Worm (Caenorhabditis elegans) whole organism, mixed stage, embryonic: Measurements from ENCODE around the gene F32H5.1.

Experiments
- ces-1 ChIP-seq: fragments of 150-350 bp; optimal IDR thresholded peaks from 2 replicates; lab custom pipeline; 2014; ENCODE audit warnings: missing biosample characterization, missing genetic modification reagents, missing genetic modification characterization
- elt-3 ChIP-seq: fragments of 150-350 bp; optimal IDR thresholded peaks from 2 replicates; lab custom pipeline; 2014; ENCODE audit warnings: missing biosample characterization, missing genetic modification characterization
- unc-62 ChIP-seq: fragments of 150-350 bp; optimal IDR thresholded peaks from 2 replicates; lab custom pipeline; 2014; ENCODE audit warnings: missing biosample characterization, missing genetic modification reagents, missing genetic modification characterization

DNA sequence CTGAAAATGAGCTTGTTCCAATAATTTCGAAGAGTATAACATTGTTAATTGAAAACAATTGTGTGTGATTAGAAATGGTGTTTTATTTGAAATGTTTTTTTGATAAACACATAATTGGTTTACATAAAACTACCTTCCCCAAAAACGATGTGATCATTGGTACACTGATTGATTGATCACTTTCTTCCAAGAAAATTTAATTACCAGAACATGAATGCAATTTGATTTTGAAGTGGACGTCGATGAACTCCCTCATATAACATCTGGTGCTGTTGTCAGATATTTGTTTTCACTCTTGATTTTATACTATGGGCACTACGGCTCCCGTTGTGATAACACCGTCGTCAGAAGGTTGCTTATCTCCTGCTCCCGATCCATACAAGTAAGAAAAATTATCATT lies 37.2 kb downstream of the F32H5.1 start, which contains the start of gene srh-15:
- TF ChIP-seq unc-62 (GFP tag; lab: Kevin White, UChicago), result no peak
- no peak for TF ChIP-seq ces-1
- no peak for TF ChIP-seq elt-3 (tag; lab: Kevin White, UChicago)
